Worm (Caenorhabditis elegans) whole organism, L1 larva: Measurements from ENCODE around the gene snb-1.

Experiments
- F16B12.6 ChIP-seq: fragments of 150-350 bp; optimal IDR thresholded peaks from 2 replicates; lab custom pipeline; 2014; ENCODE audit warnings: missing biosample characterization, missing genetic modification characterization
- Y116A8C.19 ChIP-seq: sonication (generic microtip); optimal IDR thresholded peaks from 2 replicates; lab custom pipeline; 2016; ENCODE audit warnings: missing compliant biosample characterization, missing genetic modification characterization, borderline replicate concordance
- aha-1 ChIP-seq: fragments of 150-350 bp; optimal IDR thresholded peaks from 2 replicates; lab custom pipeline; 2014; ENCODE audit warnings: missing biosample characterization, missing genetic modification characterization
- alr-1 ChIP-seq: fragments of 200-800 bp; sonication (Bioruptor generic); optimal IDR thresholded peaks from 2 replicates; lab custom pipeline; 2018; ENCODE audit warnings: borderline replicate concordance, mild to moderate bottlenecking, missing genetic modification characterization, missing compliant biosample characterization
- ama-1 ChIP-seq: fragments of 150-350 bp; optimal IDR thresholded peaks from 2 replicates; lab custom pipeline; 2014
- blmp-1 ChIP-seq: fragments of 150-350 bp; optimal IDR thresholded peaks from 2 replicates; lab custom pipeline; 2014; ENCODE audit warnings: missing biosample characterization, missing genetic modification characterization
- ceh-63 ChIP-seq: fragments of 200-800 bp; sonication (Bioruptor generic); optimal IDR thresholded peaks from 2 replicates; lab custom pipeline; 2018; ENCODE audit warnings: mild to moderate bottlenecking, missing genetic modification characterization, missing compliant biosample characterization
- ceh-82 ChIP-seq, 3 experiments: fragments of 150-350 bp in 1 of 3; sonication (generic microtip) in 2 of 3; optimal IDR thresholded peaks; 2 replicates each; lab custom pipeline; 2014 to 2017; ENCODE audit warnings: missing biosample characterization in 3 of 3, missing genetic modification characterization in 3 of 3
- ceh-88 ChIP-seq: fragments of 200-800 bp; sonication (Bioruptor generic); IDR thresholded peaks from 2 replicates; pipeline ENCODE4 v1.3.6; 2022; ENCODE audit warnings: missing genetic modification characterization, missing compliant biosample characterization
- ceh-90 ChIP-seq: sonication (generic microtip); optimal IDR thresholded peaks from 2 replicates; lab custom pipeline; 2016; ENCODE audit warnings: missing genetic modification characterization, missing compliant biosample characterization
- ces-1 ChIP-seq: fragments of 150-350 bp; optimal IDR thresholded peaks from 2 replicates; lab custom pipeline; 2014; ENCODE audit warnings: missing biosample characterization, missing genetic modification reagents, missing genetic modification characterization
- dpl-1 ChIP-seq, 3 experiments: fragments of 150-350 bp in 2 of 3; sonication (generic microtip) in 1 of 3; optimal IDR thresholded peaks; 2 replicates each; lab custom pipeline; 2014 to 2017; ENCODE audit warnings: missing biosample characterization in 3 of 3, missing genetic modification characterization in 3 of 3, missing genetic modification reagents in 3 of 3
- dsc-1 ChIP-seq: sonication (generic microtip); optimal IDR thresholded peaks from 2 replicates; lab custom pipeline; 2016; ENCODE audit warnings: mild to moderate bottlenecking, missing genetic modification characterization, missing compliant biosample characterization
- egl-13 ChIP-seq: sonication (generic microtip); optimal IDR thresholded peaks from 2 replicates; lab custom pipeline; 2016; ENCODE audit warnings: missing genotype, missing genetic modification reagents, missing genetic modification characterization, missing compliant biosample characterization
- egl-27 ChIP-seq, 2 experiments: fragments of 150-350 bp in 1 of 2; sonication (generic microtip); optimal IDR thresholded peaks; 3 replicates each; lab custom pipeline; 2017 to 2018; ENCODE audit warnings: missing biosample characterization in 2 of 2, missing genetic modification characterization in 2 of 2, missing genetic modification reagents in 2 of 2
- elt-2 ChIP-seq: sonication (generic microtip); optimal IDR thresholded peaks from 2 replicates; lab custom pipeline; 2016; ENCODE audit warnings: missing genetic modification characterization, mild to moderate bottlenecking, inconsistent platforms, missing compliant biosample characterization, missing genetic modification reagents
- elt-3 ChIP-seq, 6 experiments: fragments of 150-350 bp in 1 of 6; sonication (generic microtip); optimal IDR thresholded peaks; 2 replicates each; lab custom pipeline; 2017 to 2018; ENCODE audit warnings: missing biosample characterization in 6 of 6, missing genetic modification characterization in 6 of 6, inconsistent platforms in 1 of 6
- ets-5 ChIP-seq: fragments of 200-800 bp; sonication (Bioruptor generic); IDR thresholded peaks from 2 replicates; pipeline ENCODE4 v1.3.6; 2022; ENCODE audit warnings: missing genetic modification characterization, missing compliant biosample characterization
- fkh-4 ChIP-seq: sonication (generic microtip); optimal IDR thresholded peaks from 2 replicates; lab custom pipeline; 2016; ENCODE audit warnings: missing compliant biosample characterization, missing genetic modification characterization, borderline replicate concordance
- fos-1 ChIP-seq: fragments of 150-350 bp; optimal IDR thresholded peaks from 2 replicates; lab custom pipeline; 2014; ENCODE audit warnings: missing biosample characterization, missing genetic modification characterization
- hlh-4 ChIP-seq: sonication (generic microtip); optimal IDR thresholded peaks from 2 replicates; lab custom pipeline; 2016; ENCODE audit warnings: mild to moderate bottlenecking, missing genetic modification characterization, missing compliant biosample characterization
- hpl-2 ChIP-seq: fragments of 150-350 bp; optimal IDR thresholded peaks from 2 replicates; lab custom pipeline; 2014; ENCODE audit warnings: missing biosample characterization, missing genetic modification reagents, missing genetic modification characterization
- irx-1 ChIP-seq: sonication (generic microtip); optimal IDR thresholded peaks from 2 replicates; lab custom pipeline; 2016; ENCODE audit warnings: missing genetic modification characterization, missing compliant biosample characterization
- isw-1 ChIP-seq: fragments of 200-800 bp; sonication (Bioruptor generic); IDR thresholded peaks from 2 replicates; pipeline ENCODE4 v1.3.6; 2022; ENCODE audit warnings: missing genetic modification characterization, missing compliant biosample characterization
- jun-1 ChIP-seq: fragments of 150-350 bp; optimal IDR thresholded peaks from 2 replicates; lab custom pipeline; 2014; ENCODE audit warnings: missing biosample characterization, missing genetic modification reagents, missing genetic modification characterization
- lin-13 ChIP-seq: fragments of 150-350 bp; optimal IDR thresholded peaks from 2 replicates; lab custom pipeline; 2014; ENCODE audit warnings: missing biosample characterization, missing genetic modification reagents, missing genetic modification characterization
- lin-14 ChIP-seq: fragments of 200-800 bp; sonication (Bioruptor generic); optimal IDR thresholded peaks from 2 replicates; lab custom pipeline; 2018; ENCODE audit warnings: mild to moderate bottlenecking, missing genetic modification characterization, moderate library complexity, missing compliant biosample characterization
- lin-35 ChIP-seq, 2 experiments: fragments of 150-350 bp; optimal IDR thresholded peaks; 2 replicates each; lab custom pipeline; 2014; ENCODE audit warnings: missing biosample characterization in 2 of 2, missing genetic modification characterization in 2 of 2, missing genetic modification reagents in 2 of 2
- lin-39 ChIP-seq: fragments of 150-350 bp; optimal IDR thresholded peaks from 2 replicates; lab custom pipeline; 2014; ENCODE audit warnings: missing biosample characterization, missing genetic modification reagents, missing genetic modification characterization
- lir-3 ChIP-seq: sonication (generic microtip); optimal IDR thresholded peaks from 2 replicates; lab custom pipeline; 2016; ENCODE audit warnings: mild to moderate bottlenecking, missing genetic modification characterization, moderate library complexity, missing compliant biosample characterization; ENCODE audit not compliant: poor library complexity
- lsy-2 ChIP-seq, 2 experiments: fragments of 150-350 bp; optimal IDR thresholded peaks; 2 replicates each; lab custom pipeline; 2014; ENCODE audit warnings: missing biosample characterization in 2 of 2, missing genetic modification characterization in 2 of 2
- mdl-1 ChIP-seq, 2 experiments: fragments of 150-350 bp; optimal IDR thresholded peaks; 2 replicates each; lab custom pipeline; 2014 to 2017; ENCODE audit warnings: missing biosample characterization in 2 of 2, missing genetic modification characterization in 2 of 2, inconsistent platforms in 1 of 2
- mef-2 ChIP-seq: fragments of 150-350 bp; optimal IDR thresholded peaks from 2 replicates; lab custom pipeline; 2014; ENCODE audit warnings: missing biosample characterization, missing genetic modification characterization
- mep-1 ChIP-seq: fragments of 150-350 bp; optimal IDR thresholded peaks from 2 replicates; lab custom pipeline; 2014; ENCODE audit warnings: missing biosample characterization, missing genetic modification characterization
- nhr-11 ChIP-seq: fragments of 150-350 bp; optimal IDR thresholded peaks from 2 replicates; lab custom pipeline; 2014; ENCODE audit warnings: missing biosample characterization, missing genetic modification characterization
- nhr-12 ChIP-seq: sonication (generic microtip); optimal IDR thresholded peaks from 2 replicates; lab custom pipeline; 2017; ENCODE audit warnings: missing biosample characterization, missing genetic modification characterization
- nhr-28 ChIP-seq: fragments of 150-350 bp; optimal IDR thresholded peaks from 2 replicates; lab custom pipeline; 2014; ENCODE audit warnings: missing biosample characterization, missing genetic modification characterization
- nhr-47 ChIP-seq: sonication (generic microtip); optimal IDR thresholded peaks from 2 replicates; lab custom pipeline; 2016; ENCODE audit warnings: mild to moderate bottlenecking, missing genetic modification characterization, moderate library complexity, missing compliant biosample characterization
- nhr-71 ChIP-seq: sonication (generic microtip); optimal IDR thresholded peaks from 2 replicates; lab custom pipeline; 2016; ENCODE audit warnings: mild to moderate bottlenecking, missing genetic modification characterization, moderate library complexity, missing compliant biosample characterization
- nhr-77 ChIP-seq: fragments of 150-350 bp; optimal IDR thresholded peaks from 2 replicates; lab custom pipeline; 2014; ENCODE audit warnings: missing biosample characterization, missing genetic modification characterization
- nhr-84 ChIP-seq: sonication (generic microtip); optimal IDR thresholded peaks from 2 replicates; lab custom pipeline; 2017; ENCODE audit warnings: missing biosample characterization, missing genetic modification characterization
- nhr-85 ChIP-seq: sonication (generic microtip); peaks from one replicate; lab custom pipeline; 2016; ENCODE audit warnings: missing genetic modification characterization, inconsistent platforms, missing compliant biosample characterization
- nhr-90 ChIP-seq: sonication (generic microtip); optimal IDR thresholded peaks from 2 replicates; lab custom pipeline; 2016; ENCODE audit warnings: mild to moderate bottlenecking, missing genetic modification characterization, missing compliant biosample characterization; ENCODE audit not compliant: poor library complexity
- pqm-1 ChIP-seq: sonication (generic microtip); optimal IDR thresholded peaks from 3 replicates; lab custom pipeline; 2017; ENCODE audit warnings: missing biosample characterization, missing genetic modification characterization
- rnt-1 ChIP-seq: sonication (generic microtip); optimal IDR thresholded peaks from 2 replicates; lab custom pipeline; 2016; ENCODE audit warnings: mild to moderate bottlenecking, missing genetic modification characterization, moderate library complexity, missing compliant biosample characterization
- sox-4 ChIP-seq: sonication (generic microtip); optimal IDR thresholded peaks from 2 replicates; lab custom pipeline; 2016; ENCODE audit warnings: missing genetic modification characterization, missing compliant biosample characterization
- sptf-1 ChIP-seq: fragments of 150-350 bp; optimal IDR thresholded peaks from 2 replicates; lab custom pipeline; 2014; ENCODE audit warnings: missing biosample characterization, missing genetic modification characterization
- swsn-7 ChIP-seq: sonication (generic microtip); optimal IDR thresholded peaks from 2 replicates; lab custom pipeline; 2016; ENCODE audit warnings: missing genetic modification characterization, missing compliant biosample characterization
- tlp-1 ChIP-seq: fragments of 150-350 bp; optimal IDR thresholded peaks from 2 replicates; lab custom pipeline; 2014; ENCODE audit warnings: missing biosample characterization, missing genetic modification characterization
- unc-130 ChIP-seq: fragments of 150-350 bp; optimal IDR thresholded peaks from 2 replicates; lab custom pipeline; 2017; ENCODE audit warnings: missing biosample characterization, missing genetic modification characterization, inconsistent platforms
- vab-15 ChIP-seq: sonication (generic microtip); optimal IDR thresholded peaks from 2 replicates; lab custom pipeline; 2017; ENCODE audit warnings: missing genotype, mild to moderate bottlenecking, missing genetic modification characterization, missing compliant biosample characterization
- xbp-1 ChIP-seq: sonication (generic microtip); optimal IDR thresholded peaks from 2 replicates; lab custom pipeline; 2016; ENCODE audit warnings: missing genetic modification characterization, missing compliant biosample characterization
- zag-1 ChIP-seq: fragments of 150-350 bp; optimal IDR thresholded peaks from 2 replicates; lab custom pipeline; 2014; ENCODE audit warnings: missing biosample characterization, missing genetic modification characterization
- zip-4 ChIP-seq: fragments of 200-800 bp; sonication (Bioruptor generic); optimal IDR thresholded peaks from 2 replicates; lab custom pipeline; 2018; ENCODE audit warnings: mild to moderate bottlenecking, missing genetic modification characterization, moderate library complexity, missing compliant biosample characterization

Gene snb-1

DNA sequence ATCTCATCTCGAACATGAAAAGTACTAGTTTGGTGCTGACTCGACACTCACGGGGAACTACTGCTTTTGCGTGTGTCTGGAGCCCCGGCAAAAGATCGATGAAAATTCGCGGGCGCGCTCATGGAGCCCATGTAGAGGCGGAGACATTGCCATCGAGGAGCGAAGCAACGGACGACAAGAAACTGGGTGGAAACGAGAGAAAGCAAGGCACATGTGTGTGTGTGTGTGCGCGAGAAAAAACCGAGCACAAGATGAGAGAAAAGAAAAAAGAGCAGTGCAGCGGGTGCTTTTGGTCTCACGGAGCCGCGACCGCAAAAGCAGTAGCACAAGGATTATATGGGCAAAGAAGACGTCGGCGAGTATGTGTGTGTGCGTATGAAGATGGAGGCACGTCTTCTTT is 2.5 kb upstream of the snb-1 start:
- TF ChIP-seq elt-2 (tag; lab: Kevin White, UChicago), result no peak
- peak; percentile 41 for TF ChIP-seq nhr-71
- TF ChIP-seq fos-1 (tag; lab: Kevin White, UChicago), result peak; percentile 30
- TF ChIP-seq dsc-1, result peak; percentile 48
- no peak for TF ChIP-seq nhr-84
- TF ChIP-seq lin-13 (GFP tag; lab: Kevin White, UChicago), result no peak
- peak; percentile 58 for TF ChIP-seq egl-13
- no peak for TF ChIP-seq egl-27 (tag; optimal IDR thresholded peaks at IDR 0.05; lab: Kevin White, UChicago)
- no peak for TF ChIP-seq mef-2
- peak; percentile 63 for TF ChIP-seq nhr-47 (tag; lab: Kevin White, UChicago)
- no peak for TF ChIP-seq elt-3 (tag; optimal IDR thresholded peaks at IDR 0.05; lab: Kevin White, UChicago)
- peak in 1 of 2 experiments; percentile 35 for TF ChIP-seq lin-35 (GFP tag; optimal IDR thresholded peaks at IDR 0.05; lab: Kevin White, UChicago)
- TF ChIP-seq nhr-90 (tag; lab: Kevin White, UChicago), result no peak
- peak; percentile 35 for TF ChIP-seq xbp-1
- TF ChIP-seq nhr-12 (tag; lab: Kevin White, UChicago), result no peak
- no peak for TF ChIP-seq lin-39 (tag; lab: Kevin White, UChicago)
- no peak for TF ChIP-seq aha-1
- no peak for TF ChIP-seq ces-1 (GFP tag; lab: Kevin White, UChicago)
- TF ChIP-seq blmp-1 (tag; lab: Kevin White, UChicago), result no peak
- no peak for TF ChIP-seq jun-1
- no peak for TF ChIP-seq nhr-28 (tag; lab: Kevin White, UChicago)
- TF ChIP-seq ceh-88 (GFP tag; lab: Robert Waterston, UW), result no peak
- no peak for TF ChIP-seq nhr-11 (tag; lab: Kevin White, UChicago)
- TF ChIP-seq hpl-2 (GFP tag; lab: Kevin White, UChicago), result no peak
- TF ChIP-seq zag-1, result no peak
- TF ChIP-seq fkh-4 (tag; lab: Kevin White, UChicago), result no peak
- TF ChIP-seq hlh-4, result no peak
- no peak for TF ChIP-seq lir-3 (tag; lab: Kevin White, UChicago)
- TF ChIP-seq Y116A8C.19 (tag; lab: Kevin White, UChicago), result no peak
- TF ChIP-seq zip-4 (GFP tag; lab: Kevin White, UChicago), result no peak
- TF ChIP-seq lsy-2 (tag; optimal IDR thresholded peaks at IDR 0.05; lab: Kevin White, UChicago), result peak in 1 of 2 experiments; percentile 51
- TF ChIP-seq ceh-82 (tag; optimal IDR thresholded peaks at IDR 0.05; lab: Kevin White, UChicago), result peak; percentile 72 to 99 (median 91)
- TF ChIP-seq dpl-1 (GFP tag; optimal IDR thresholded peaks at IDR 0.05; lab: Kevin White, UChicago), result peak in 1 of 3 experiments; percentile 41
- no peak for TF ChIP-seq sox-4 (tag; lab: Kevin White, UChicago)
- TF ChIP-seq unc-130, result no peak
- TF ChIP-seq tlp-1, result no peak
- no peak for TF ChIP-seq nhr-77 (tag; lab: Kevin White, UChicago)
- TF ChIP-seq F16B12.6 (tag; lab: Kevin White, UChicago), result no peak
- no peak for TF ChIP-seq sptf-1 (tag; lab: Kevin White, UChicago)
- TF ChIP-seq pqm-1 (tag; lab: Kevin White, UChicago), result no peak
- no peak for TF ChIP-seq ceh-90
- TF ChIP-seq ceh-63, result no peak
- no peak for TF ChIP-seq ets-5 (GFP tag; lab: Robert Waterston, UW)
- peak; percentile 23 for TF ChIP-seq mep-1 (tag; lab: Kevin White, UChicago)
- TF ChIP-seq mdl-1 (tag; optimal IDR thresholded peaks at IDR 0.05; lab: Kevin White, UChicago), result peak in 1 of 2 experiments; percentile 46
- no peak for TF ChIP-seq alr-1
- TF ChIP-seq ama-1 (lab: Kevin White, UChicago), result no peak
- TF ChIP-seq isw-1 (GFP tag; lab: Robert Waterston, UW), result peak; percentile 36
- TF ChIP-seq rnt-1 (tag; lab: Kevin White, UChicago), result peak; percentile 26
- no peak for TF ChIP-seq nhr-85 (tag; lab: Kevin White, UChicago)
- TF ChIP-seq irx-1 (tag; lab: Kevin White, UChicago), result no peak
- peak; percentile 35 for TF ChIP-seq swsn-7 (tag; lab: Kevin White, UChicago)
- TF ChIP-seq lin-14 (GFP tag; lab: Kevin White, UChicago), result peak; percentile 84
- TF ChIP-seq vab-15, result no peak
